Worm (Caenorhabditis elegans) whole organism, L4/young adult: ENCODE data around the gene ZK1127.13.

Source experiments
- W03F9.2 ChIP-seq: fragments of 150-350 bp; optimal IDR thresholded peaks from 2 replicates; lab custom pipeline; 2014; ENCODE audit warnings: missing biosample characterization, missing genetic modification characterization
- him-1 ChIP-seq: sonication (generic microtip); optimal IDR thresholded peaks from 2 replicates; lab custom pipeline; 2016; ENCODE audit warnings: missing genotype, missing genetic modification reagents, missing genetic modification characterization, missing compliant biosample characterization

ce11 chrII:7053649-7054048, 548 bp downstream of the ZK1127.13 start, which contains the start of gene ZK1127.4:
- TF ChIP-seq W03F9.2 (tag; lab: Kevin White, UChicago) (no peak), him-1 (tag; lab: Kevin White, UChicago) (no peak)
